Worm (Caenorhabditis elegans) whole organism, early embryonic: ENCODE data around the gene F10G2.1.

ENCODE experiments used
- aly-1 ChIP-seq: sonication (generic microtip); optimal IDR thresholded peaks from 2 replicates; lab custom pipeline; 2016; ENCODE audit warnings: missing genetic modification characterization, missing compliant biosample characterization
- hnd-1 ChIP-seq: sonication (generic microtip); optimal IDR thresholded peaks from 2 replicates; lab custom pipeline; 2016; ENCODE audit warnings: missing genetic modification characterization, missing compliant biosample characterization

DNA sequence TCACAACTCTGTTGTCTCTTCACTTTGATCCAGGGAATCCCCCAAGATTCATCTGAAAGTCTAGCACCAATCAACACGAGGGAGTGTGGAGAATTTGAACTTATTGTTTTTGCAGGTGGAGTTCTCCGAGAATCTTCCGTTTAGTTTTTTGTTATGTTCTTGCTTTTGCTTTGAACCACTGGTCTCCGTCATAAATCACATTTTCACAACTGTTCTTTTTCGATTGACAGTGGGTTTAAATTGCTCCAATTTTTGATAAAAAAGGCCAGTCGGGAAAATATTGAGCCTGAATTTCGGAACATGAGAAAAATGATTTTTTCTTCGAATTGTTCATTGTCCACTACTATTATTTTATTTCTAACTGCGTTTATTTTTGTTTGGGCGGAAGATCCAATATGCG, 10.4 kb upstream of the F10G2.1 start, which contains the start of gene F10G2.10:
- TF ChIP-seq hnd-1 (tag; lab: Kevin White, UChicago) = no peak
- TF ChIP-seq aly-1 (tag; lab: Kevin White, UChicago) = no peak
